Worm (Caenorhabditis elegans): ENCODE results near the gene tub-1.

DNA sequence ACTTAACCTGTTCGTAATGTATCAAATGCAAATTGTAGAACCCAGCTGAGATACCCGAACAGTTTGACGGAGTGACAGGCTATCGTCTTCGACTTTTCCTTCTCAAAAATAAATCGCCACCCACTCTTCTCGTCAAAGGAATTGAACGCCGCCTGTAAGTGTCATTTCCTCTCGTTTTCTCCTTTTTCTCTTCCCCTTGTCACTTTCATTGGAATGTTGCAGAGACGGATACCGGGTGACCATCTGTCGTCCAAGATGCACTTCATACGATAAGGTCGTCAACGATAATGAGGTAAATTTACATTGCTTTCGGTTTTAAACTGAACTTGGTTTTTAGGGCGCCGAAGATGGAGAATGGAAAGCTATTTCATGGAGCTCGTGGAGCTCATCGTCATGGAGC, 43.1 kb upstream of the tub-1 start:
- TF ChIP-seq ztf-11 (tag; optimal IDR thresholded peaks at IDR 0.05) (no peak), elt-1 (tag; optimal IDR thresholded peaks at IDR 0.05; ENCODE audit: borderline replicate concordance, insufficient read depth) (no peak), unc-62 (GFP tag; optimal IDR thresholded peaks at IDR 0.05) (peak; percentile 43), sem-2 (GFP tag; optimal IDR thresholded peaks at IDR 0.05) (no peak), lsy-2 (tag; optimal IDR thresholded peaks at IDR 0.05) (no peak), lin-13 (tag; optimal IDR thresholded peaks at IDR 0.05) (no peak), ceh-83 (GFP tag; optimal IDR thresholded peaks at IDR 0.05) (no peak), nhr-237 (tag; optimal IDR thresholded peaks at IDR 0.05) (no peak), nhr-28 (tag; optimal IDR thresholded peaks at IDR 0.05) (no peak), M03D4.4 (tag; optimal IDR thresholded peaks at IDR 0.05) (no peak), mep-1 (tag; optimal IDR thresholded peaks at IDR 0.05) (no peak), bed-3 (GFP tag; optimal IDR thresholded peaks at IDR 0.05) (no peak)
